Fruit fly (Drosophila melanogaster): ENCODE results near the gene CG7556.

DNA sequence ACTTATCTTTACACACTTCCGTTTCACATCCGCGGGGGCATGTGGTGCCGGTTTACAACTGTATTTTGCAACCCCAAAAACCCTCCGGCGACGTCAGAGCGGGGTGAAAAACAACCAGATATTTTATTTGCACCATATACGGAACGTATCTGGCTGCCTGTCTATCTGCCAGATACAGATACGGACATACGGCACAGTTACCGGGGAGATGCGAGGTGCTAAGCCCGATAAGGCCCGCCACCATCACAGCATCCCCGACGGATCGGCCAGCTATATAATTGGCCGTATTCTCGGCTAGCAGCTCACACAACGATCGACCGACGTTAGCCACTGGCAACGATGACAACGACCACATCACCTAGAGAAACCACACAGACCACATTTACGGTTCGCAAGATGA is 33.3 kb upstream of the CG7556 start, which contains the start of gene Mur18B:
- TF ChIP-seq cnc (optimal IDR thresholded peaks at IDR 0.05) (no peak), CG14711 (tag; optimal IDR thresholded peaks at IDR 0.05) (no peak), CG11617 (GFP tag; optimal IDR thresholded peaks at IDR 0.05) (no peak)

Data from whole organism, adult.